Fruit fly (Drosophila melanogaster): Measurements from ENCODE around the gene CG9427.

The CG9427 gene

DNA sequence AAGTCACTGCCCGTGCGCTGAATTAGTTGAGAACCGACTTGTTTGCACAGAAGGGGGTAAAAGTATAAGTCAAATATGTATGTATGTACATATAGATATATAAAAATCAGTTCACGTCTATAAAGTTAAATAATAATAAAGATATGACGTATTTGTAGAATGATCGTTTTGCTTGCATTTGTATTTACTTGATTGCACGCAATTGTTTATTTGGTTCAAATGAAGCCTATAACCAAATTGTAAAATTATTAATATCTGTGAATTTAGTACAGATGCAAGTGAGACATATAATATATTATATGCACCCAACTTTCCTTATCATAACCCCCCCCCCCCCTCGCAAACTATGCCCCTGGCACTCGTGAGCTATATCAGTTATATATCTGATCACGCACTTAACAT, 26.2 kb downstream of the CG9427 start (continued):
- no peak for TF ChIP-seq chinmo (GFP tag; IDR thresholded peaks at IDR 0.05; ENCODE audit: partially characterized antibody)
- TF ChIP-seq sc (optimal IDR thresholded peaks at IDR 0.05) = no peak
- no peak for TF ChIP-seq sc (GFP tag; optimal IDR thresholded peaks at IDR 0.05)
- TF ChIP-seq salm (tag; optimal IDR thresholded peaks at IDR 0.05) = peak; percentile 15
- TF ChIP-seq CG13424 (tag; optimal IDR thresholded peaks at IDR 0.05) = peak; percentile 24
- no peak for TF ChIP-seq gro (GFP tag; optimal IDR thresholded peaks at IDR 0.05)
- no peak for TF ChIP-seq mam (GFP tag; optimal IDR thresholded peaks at IDR 0.05)
- no peak for TF ChIP-seq CG8765 (GFP tag; IDR thresholded peaks at IDR 0.05)
- peak; percentile 27 for TF ChIP-seq ind (GFP tag; optimal IDR thresholded peaks at IDR 0.05)
- TF ChIP-seq CG8924 (tag; optimal IDR thresholded peaks at IDR 0.05) = peak; percentile 54
- no peak for TF ChIP-seq NC2α (GFP tag; optimal IDR thresholded peaks at IDR 0.05)
- TF ChIP-seq jing (GFP tag; optimal IDR thresholded peaks at IDR 0.05) = no peak
- peak; percentile 55 for TF ChIP-seq CG13775 (GFP tag; optimal IDR thresholded peaks at IDR 0.05)
- TF ChIP-seq CG18011 (GFP tag; optimal IDR thresholded peaks at IDR 0.05) = peak; percentile 14
- no peak for TF ChIP-seq fd102C (GFP tag; optimal IDR thresholded peaks at IDR 0.05)
- no peak for TF ChIP-seq usp (GFP tag; optimal IDR thresholded peaks at IDR 0.05)
- TF ChIP-seq gcm (GFP tag; optimal IDR thresholded peaks at IDR 0.05) = peak; percentile 21
- no peak for TF ChIP-seq CG17912 (GFP tag; optimal IDR thresholded peaks at IDR 0.05)
- TF ChIP-seq Pdp1 (GFP tag; optimal IDR thresholded peaks at IDR 0.05) = peak in 1 of 2 experiments; percentile 7
- TF ChIP-seq CG12769 (tag; optimal IDR thresholded peaks at IDR 0.05) = peak; percentile 29
- no peak for TF ChIP-seq ham (GFP tag; IDR thresholded peaks at IDR 0.05)
- TF ChIP-seq CG9817 (tag; optimal IDR thresholded peaks at IDR 0.05) = no peak
- TF ChIP-seq gce (GFP tag; IDR thresholded peaks at IDR 0.05) = no peak
- peak; percentile 2 for TF ChIP-seq CG11723 (GFP tag; optimal IDR thresholded peaks at IDR 0.05)
- no peak for TF ChIP-seq Spps (tag; optimal IDR thresholded peaks at IDR 0.05)
- TF ChIP-seq CG34224 (GFP tag; IDR thresholded peaks at IDR 0.05; ENCODE audit: partially characterized antibody) = no peak
- no peak for TF ChIP-seq cad (GFP tag; optimal IDR thresholded peaks at IDR 0.05)
- no peak for TF ChIP-seq gcm2 (GFP tag; optimal IDR thresholded peaks at IDR 0.05)
- TF ChIP-seq Dref (GFP tag; IDR thresholded peaks at IDR 0.05) = no peak
- peak; percentile 49 for TF ChIP-seq scrt (GFP tag; optimal IDR thresholded peaks at IDR 0.05)
- no peak for TF ChIP-seq CG11696 (GFP tag; IDR thresholded peaks at IDR 0.05)
- TF ChIP-seq CoRest (tag; optimal IDR thresholded peaks at IDR 0.05) = peak; percentile 50
- no peak for TF ChIP-seq Doc2 (GFP tag; IDR thresholded peaks at IDR 0.05)
- TF ChIP-seq Hr51 (GFP tag; optimal IDR thresholded peaks at IDR 0.05) = peak in 1 of 2 experiments; percentile 9
- no peak for TF ChIP-seq nerfin-2 (GFP tag; IDR thresholded peaks at IDR 0.05; ENCODE audit: partially characterized antibody)
- TF ChIP-seq D (optimal IDR thresholded peaks at IDR 0.05) = no peak
- TF ChIP-seq D (GFP tag; optimal IDR thresholded peaks at IDR 0.05) = no peak
- TF ChIP-seq Hmr (GFP tag; optimal IDR thresholded peaks at IDR 0.05) = peak; percentile 65
- peak; percentile 17 for TF ChIP-seq Kr (GFP tag; optimal IDR thresholded peaks at IDR 0.05)
- TF ChIP-seq Camta (GFP tag; optimal IDR thresholded peaks at IDR 0.05) = no peak
- TF ChIP-seq Stat92E (GFP tag; optimal IDR thresholded peaks at IDR 0.05) = no peak
- TF ChIP-seq CG15601 (tag; optimal IDR thresholded peaks at IDR 0.05) = peak; percentile 59
- no peak for TF ChIP-seq CG6175 (GFP tag; IDR thresholded peaks at IDR 0.05)
- TF ChIP-seq pita (GFP tag; optimal IDR thresholded peaks at IDR 0.05) = no peak
- peak; percentile 61 for TF ChIP-seq nmo (GFP tag; optimal IDR thresholded peaks at IDR 0.05)
- no peak for TF ChIP-seq ewg (GFP tag; optimal IDR thresholded peaks at IDR 0.05)
- peak; percentile 26 for TF ChIP-seq Jarid2 (GFP tag; optimal IDR thresholded peaks at IDR 0.05)
- no peak for TF ChIP-seq CG10366 (GFP tag; IDR thresholded peaks at IDR 0.05)
- TF ChIP-seq D19A (tag; optimal IDR thresholded peaks at IDR 0.05) = peak; percentile 39
- peak; percentile 32 for TF ChIP-seq Oli (tag; optimal IDR thresholded peaks at IDR 0.05)
- TF ChIP-seq mld (GFP tag; IDR thresholded peaks at IDR 0.05; ENCODE audit: partially characterized antibody) = no peak

Data from whole organism, embryonic.